Worm (Caenorhabditis elegans): ENCODE results near the gene spin-3.

Gene spin-3

ce11 chrX:13171206-13171605, 41.2 kb downstream of the spin-3 start (continued):
- TF ChIP-seq irx-1 (tag; optimal IDR thresholded peaks at IDR 0.05) (no peak), nhr-90 (tag; optimal IDR thresholded peaks at IDR 0.05; ENCODE audit: poor library complexity) (no peak), nhr-77 (tag; optimal IDR thresholded peaks at IDR 0.05) (no peak), vab-15 (tag; optimal IDR thresholded peaks at IDR 0.05) (no peak), lsy-2 (tag; optimal IDR thresholded peaks at IDR 0.05) (peak in 1 of 2 experiments; percentile 25), ets-5 (GFP tag; IDR thresholded peaks at IDR 0.05) (no peak), nhr-47 (tag; optimal IDR thresholded peaks at IDR 0.05) (peak; percentile 24), fkh-8 (tag; optimal IDR thresholded peaks at IDR 0.05) (peak; percentile 61), nhr-84 (tag; optimal IDR thresholded peaks at IDR 0.05) (no peak)

- TF ChIP-seq nhr-85 (tag) = peak; percentile 74
- TF ChIP-seq snu-23 (GFP tag; optimal IDR thresholded peaks at IDR 0.05) = no peak
Observed at ce11 chrX:13174437-13174836, 44.4 kb downstream of the spin-3 start.

- TF ChIP-seq C16A3.4 (tag; optimal IDR thresholded peaks at IDR 0.05) (no peak), irx-1 (tag; optimal IDR thresholded peaks at IDR 0.05) (no peak), unc-86 (tag; optimal IDR thresholded peaks at IDR 0.05) (no peak), pax-3 (tag; optimal IDR thresholded peaks at IDR 0.05) (peak; percentile 18), dsc-1 (tag; optimal IDR thresholded peaks at IDR 0.05) (peak; percentile 82), nhr-47 (tag; optimal IDR thresholded peaks at IDR 0.05) (peak; percentile 15)
Observed at ce11 chrX:13178347-13178746, 48.3 kb downstream of the spin-3 start, which contains the start of gene nlp-3. Gene nlp-3, minus strand, starts transcription at chrX:13178447.

- TF ChIP-seq dsc-1 (tag; optimal IDR thresholded peaks at IDR 0.05) (peak; percentile 90), unc-98 (GFP tag; IDR thresholded peaks at IDR 0.05) (no peak), sox-4 (tag; optimal IDR thresholded peaks at IDR 0.05) (peak; percentile 72), efl-1 (optimal IDR thresholded peaks at IDR 0.05) (no peak), efl-1 (GFP tag; optimal IDR thresholded peaks at IDR 0.05 in 1 of 2) (peak in 1 of 2 experiments; percentile 69), nhr-47 (tag; optimal IDR thresholded peaks at IDR 0.05) (peak; percentile 17), pax-3 (tag; optimal IDR thresholded peaks at IDR 0.05) (peak; percentile 84), nhr-11 (tag; optimal IDR thresholded peaks at IDR 0.05) (peak; percentile 28), pag-3 (tag; optimal IDR thresholded peaks at IDR 0.05; ENCODE audit: borderline replicate concordance, insufficient read depth) (no peak), ceh-82 (tag; optimal IDR thresholded peaks at IDR 0.05) (no peak), fkh-8 (tag; optimal IDR thresholded peaks at IDR 0.05) (peak; percentile 38), ceh-63 (GFP tag; optimal IDR thresholded peaks at IDR 0.05) (no peak)
Observed at ce11 chrX:13182012-13182411, 52.0 kb downstream of the spin-3 start.
